Worm (Caenorhabditis elegans): ENCODE data around the gene fbxb-82.

DNA sequence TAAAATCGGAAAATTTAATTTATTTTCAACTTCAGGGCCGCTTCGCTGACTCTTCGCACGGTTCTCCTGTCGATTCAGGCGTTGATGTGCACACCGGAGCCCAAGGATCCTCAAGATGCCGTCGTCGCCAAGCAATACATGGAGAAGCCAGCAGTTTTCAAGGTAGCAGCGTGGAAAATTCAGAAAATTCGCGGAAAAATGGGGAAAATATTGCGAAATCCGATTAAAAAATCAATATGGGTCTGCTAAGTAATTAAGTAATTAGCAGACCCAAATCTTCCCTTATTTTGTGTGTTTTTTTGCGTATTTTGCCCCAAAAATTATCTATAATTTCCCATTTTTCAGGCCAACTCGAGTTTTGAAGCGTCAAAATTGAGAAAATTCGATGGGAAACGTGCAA, 46.3 kb upstream of the fbxb-82 start:
- no peak for TF ChIP-seq lag-1 (GFP tag; IDR thresholded peaks at IDR 0.05)
- no peak for TF ChIP-seq dox-1 (GFP tag; IDR thresholded peaks at IDR 0.05)
- no peak for TF ChIP-seq nfyb-1 (GFP tag; IDR thresholded peaks at IDR 0.05)
- no peak for TF ChIP-seq ZK185.1 (tag; optimal IDR thresholded peaks at IDR 0.05; ENCODE audit: poor library complexity, severe bottlenecking)

All from whole organism, young adult.